Worm (Caenorhabditis elegans) whole organism, mixed stage, embryonic: ENCODE measurements around the gene pgm-1.

Experiments used
- blmp-1 ChIP-seq: fragments of 150-350 bp; optimal IDR thresholded peaks from 2 replicates; lab custom pipeline; 2014; ENCODE audit warnings: missing biosample characterization, missing genetic modification characterization
- drap-1 ChIP-seq: fragments of 200-800 bp; sonication (Bioruptor generic); optimal IDR thresholded peaks from 3 replicates; lab custom pipeline; 2018; ENCODE audit warnings: mild to moderate bottlenecking, missing genetic modification characterization, missing compliant biosample characterization
- elt-1 ChIP-seq: sonication (generic microtip); optimal IDR thresholded peaks from 2 replicates; lab custom pipeline; 2017; ENCODE audit warnings: missing genetic modification characterization, mild to moderate bottlenecking, missing compliant biosample characterization, antibody characterized with exemption, moderate library complexity, borderline replicate concordance; ENCODE audit not compliant: insufficient read depth
- lsy-2 ChIP-seq: fragments of 150-350 bp; optimal IDR thresholded peaks from 2 replicates; lab custom pipeline; 2014; ENCODE audit warnings: missing biosample characterization, missing genetic modification characterization
- mls-2 ChIP-seq: sonication (generic microtip); optimal IDR thresholded peaks from 2 replicates; lab custom pipeline; 2016; ENCODE audit warnings: mild to moderate bottlenecking, missing genetic modification characterization, moderate library complexity, missing compliant biosample characterization
- nhr-2 ChIP-seq: fragments of 150-350 bp; optimal IDR thresholded peaks from 2 replicates; lab custom pipeline; 2014; ENCODE audit warnings: missing biosample characterization, missing genetic modification characterization
- unc-120 ChIP-seq: sonication (generic microtip); optimal IDR thresholded peaks from 2 replicates; lab custom pipeline; 2017; ENCODE audit warnings: missing genetic modification characterization, missing compliant biosample characterization; ENCODE audit not compliant: poor library complexity, severe bottlenecking
- unc-62 ChIP-seq: fragments of 150-350 bp; optimal IDR thresholded peaks from 2 replicates; lab custom pipeline; 2014; ENCODE audit warnings: missing biosample characterization, missing genetic modification reagents, missing genetic modification characterization

Gene pgm-1

DNA sequence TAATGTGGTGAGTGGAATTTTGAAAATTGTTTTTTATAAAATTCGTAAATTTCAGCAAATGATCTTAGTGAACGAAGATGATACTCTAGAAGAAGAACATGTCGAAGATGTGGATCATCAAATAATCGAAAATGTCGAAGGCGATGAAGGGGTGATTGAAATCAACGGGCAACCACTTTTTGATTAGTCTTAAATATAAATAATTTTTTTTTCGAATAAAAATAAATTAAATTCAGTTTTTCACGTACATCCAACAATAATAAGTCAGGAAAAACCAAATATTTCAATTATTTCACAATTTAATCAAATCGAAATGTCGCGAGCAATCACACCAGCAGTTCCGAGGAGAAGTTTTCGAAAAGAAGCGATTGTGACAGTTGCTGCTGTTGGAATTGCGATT, 48.5 kb downstream of the pgm-1 start, which contains the start of gene ZK546.4:
TSS of gene ZK546.4 (plus strand) at position 301 of the 400 bp plus-strand sequence.
- TF ChIP-seq mls-2 (tag; lab: Kevin White, UChicago): no peak
- TF ChIP-seq unc-62 (GFP tag; lab: Kevin White, UChicago): no peak
- no peak for TF ChIP-seq lsy-2 (tag; lab: Kevin White, UChicago)
- TF ChIP-seq drap-1 (GFP tag; lab: Kevin White, UChicago): no peak
- no peak for TF ChIP-seq nhr-2 (tag; lab: Kevin White, UChicago)
- TF ChIP-seq blmp-1 (tag; lab: Kevin White, UChicago): no peak
- no peak for TF ChIP-seq elt-1
- no peak for TF ChIP-seq unc-120
- TF ChIP-seq, all 35 proteins: peak for 0
